Fruit fly (Drosophila melanogaster) whole organism, embryonic: ENCODE data around the gene CG43319.

Source experiments
- Aef1 ChIP-seq: fragments of 200-800 bp; sonication (Bioruptor generic); IDR thresholded peaks from 3 replicates; pipeline ENCODE4 v1.3.6; 2022; ENCODE audit warnings: missing biosample characterization, missing genetic modification characterization
- Atf6 ChIP-seq: fragments of 200-800 bp; sonication (Bioruptor generic); IDR thresholded peaks from 2 replicates; pipeline ENCODE4 v1.3.6; 2022; ENCODE audit warnings: missing biosample characterization, missing genetic modification characterization
- Blimp-1 ChIP-seq: fragments of 200-800 bp; sonication (Bioruptor generic); optimal IDR thresholded peaks from 3 replicates; lab custom pipeline; 2018; ENCODE audit warnings: missing biosample characterization, missing genetic modification characterization, mild to moderate bottlenecking, moderate library complexity, missing genetic modification reagents
- CG10462 ChIP-seq: fragments of 200-800 bp; sonication (Bioruptor generic); optimal IDR thresholded peaks from 2 replicates; lab custom pipeline; 2016; ENCODE audit warnings: missing biosample characterization, missing genetic modification characterization
- CG10543 ChIP-seq: fragments of 200-800 bp; sonication (Bioruptor generic); optimal IDR thresholded peaks from 3 replicates; lab custom pipeline; 2017; ENCODE audit warnings: missing biosample characterization, mild to moderate bottlenecking, missing genetic modification characterization, moderate library complexity
- CG11085 ChIP-seq: fragments of 200-800 bp; sonication (Bioruptor generic); IDR thresholded peaks from 2 replicates; pipeline ENCODE4 v1.3.6; 2022; ENCODE audit warnings: missing biosample characterization, missing genetic modification characterization
- CG11560 ChIP-seq: fragments of 200-800 bp; sonication (Bioruptor generic); IDR thresholded peaks from 3 replicates; pipeline ENCODE4 v1.3.6; 2022; ENCODE audit warnings: missing biosample characterization, missing genetic modification characterization
- CG13775 ChIP-seq: fragments of 200-800 bp; sonication (Bioruptor generic); optimal IDR thresholded peaks from 3 replicates; lab custom pipeline; 2017; ENCODE audit warnings: missing biosample characterization, mild to moderate bottlenecking, missing genetic modification characterization
- CG15011 ChIP-seq: fragments of 200-800 bp; sonication (Bioruptor generic); optimal IDR thresholded peaks from 3 replicates; lab custom pipeline; 2018; ENCODE audit warnings: missing biosample characterization, mild to moderate bottlenecking, missing genetic modification characterization
- CG17186 ChIP-seq: fragments of 200-800 bp; sonication (Bioruptor generic); optimal IDR thresholded peaks from 3 replicates; lab custom pipeline; 2017; ENCODE audit warnings: missing biosample characterization, missing genetic modification reagents, missing genetic modification characterization
- CG17328 ChIP-seq: fragments of 200-800 bp; sonication (Bioruptor generic); IDR thresholded peaks from 2 replicates; pipeline ENCODE4 v1.3.6; 2022; ENCODE audit warnings: missing biosample characterization, missing genetic modification characterization
- CG17359 ChIP-seq: fragments of 200-800 bp; sonication (Bioruptor generic); optimal IDR thresholded peaks from 3 replicates; lab custom pipeline; 2018; ENCODE audit warnings: missing biosample characterization, mild to moderate bottlenecking, missing genetic modification characterization, moderate library complexity
- CG18619 ChIP-seq: fragments of 200-800 bp; sonication (Bioruptor generic); optimal IDR thresholded peaks from 3 replicates; lab custom pipeline; 2017; ENCODE audit warnings: missing biosample characterization, mild to moderate bottlenecking, missing genetic modification characterization
- CG3065 ChIP-seq: fragments of 200-800 bp; sonication (Bioruptor generic); optimal IDR thresholded peaks from 2 replicates; lab custom pipeline; 2016; ENCODE audit warnings: missing biosample characterization, missing genetic modification characterization
- CG42726 ChIP-seq: fragments of 200-800 bp; sonication (Bioruptor generic); IDR thresholded peaks from 2 replicates; pipeline ENCODE4 v1.3.6; 2022; ENCODE audit warnings: missing biosample characterization, missing genetic modification characterization; ENCODE audit not compliant: partially characterized antibody
- CG4404 ChIP-seq: fragments of 200-800 bp; sonication (Bioruptor generic); IDR thresholded peaks from 2 replicates; pipeline ENCODE4 v1.3.6; 2022; ENCODE audit warnings: missing biosample characterization, missing genetic modification characterization
- CG4730 ChIP-seq: fragments of 200-800 bp; sonication (Bioruptor generic); IDR thresholded peaks from 2 replicates; pipeline ENCODE4 v1.3.6; 2022; ENCODE audit warnings: missing biosample characterization, missing genetic modification characterization
- CG5953 ChIP-seq: fragments of 200-800 bp; sonication (Bioruptor generic); IDR thresholded peaks from 2 replicates; pipeline ENCODE4 v1.3.6; 2022; ENCODE audit warnings: missing biosample characterization, missing genetic modification characterization
- CG7556 ChIP-seq: fragments of 200-800 bp; sonication (Bioruptor generic); optimal IDR thresholded peaks from 2 replicates; lab custom pipeline; 2017; ENCODE audit warnings: missing biosample characterization, mild to moderate bottlenecking, missing genetic modification characterization
- Camta ChIP-seq: fragments of 200-800 bp; sonication (Bioruptor generic); optimal IDR thresholded peaks from 2 replicates; lab custom pipeline; 2016; ENCODE audit warnings: missing biosample characterization, missing genetic modification characterization
- CrebB ChIP-seq: fragments of 200-800 bp; sonication (Bioruptor generic); optimal IDR thresholded peaks from 3 replicates; lab custom pipeline; 2018; ENCODE audit warnings: missing biosample characterization, mild to moderate bottlenecking, missing genetic modification characterization
- D19A ChIP-seq: fragments of 200-800 bp; optimal IDR thresholded peaks from 3 replicates; lab custom pipeline; 2019; ENCODE audit warnings: missing biosample characterization, mild to moderate bottlenecking, missing genetic modification characterization, moderate library complexity
- Deaf1 ChIP-seq: fragments of 200-800 bp; optimal IDR thresholded peaks from 3 replicates; lab custom pipeline; 2019; ENCODE audit warnings: missing biosample characterization, mild to moderate bottlenecking, missing genetic modification characterization, moderate library complexity
- Dfd ChIP-seq, 2 experiments: fragments of >200 bp; optimal IDR thresholded peaks; 2 replicates each; lab custom pipeline; 2017; ENCODE audit warnings: missing biosample characterization in 2 of 2, missing genetic modification characterization in 2 of 2
- Dref ChIP-seq: fragments of 200-800 bp; sonication (Bioruptor generic); IDR thresholded peaks from 2 replicates; pipeline ENCODE4 v1.3.6; 2022; ENCODE audit warnings: missing biosample characterization, missing genetic modification characterization
- Ets65A ChIP-seq: fragments of 200-800 bp; sonication (Bioruptor generic); peaks from one replicate; lab custom pipeline; 2016; ENCODE audit warnings: missing biosample characterization, missing genetic modification characterization
- Hsf ChIP-seq: fragments of 200-800 bp; sonication (Bioruptor generic); optimal IDR thresholded peaks from 3 replicates; lab custom pipeline; 2016; ENCODE audit warnings: missing biosample characterization, missing genetic modification characterization
- Jarid2 ChIP-seq: fragments of 200-800 bp; sonication (Bioruptor generic); optimal IDR thresholded peaks from 3 replicates; lab custom pipeline; 2017; ENCODE audit warnings: mild to moderate bottlenecking, missing biosample characterization, missing genetic modification reagents, missing genetic modification characterization
- Mrtf ChIP-seq: fragments of 200-800 bp; sonication (Bioruptor generic); IDR thresholded peaks from 3 replicates; pipeline ENCODE4 v1.3.6; 2022; ENCODE audit warnings: missing biosample characterization, missing genetic modification characterization
- NFAT ChIP-seq: fragments of 200-800 bp; sonication (Bioruptor generic); IDR thresholded peaks from 2 replicates; pipeline ENCODE4 v1.3.6; 2022; ENCODE audit warnings: missing biosample characterization, missing genetic modification characterization
- Scr ChIP-seq: fragments of 200-800 bp; sonication (Bioruptor generic); IDR thresholded peaks from 2 replicates; pipeline ENCODE4 v1.3.6; 2022; ENCODE audit warnings: missing biosample characterization, missing genetic modification characterization; ENCODE audit not compliant: partially characterized antibody
- ara ChIP-seq: fragments of 200-800 bp; sonication (Bioruptor generic); IDR thresholded peaks from 2 replicates; pipeline ENCODE4 v1.3.6; 2022; ENCODE audit warnings: missing biosample characterization, missing genetic modification characterization
- dimm ChIP-seq: fragments of 200-800 bp; sonication (Bioruptor generic); IDR thresholded peaks from 2 replicates; pipeline ENCODE4 v1.3.6; 2022; ENCODE audit warnings: missing biosample characterization, missing genetic modification characterization
- emc ChIP-seq: fragments of 200-800 bp; sonication (Bioruptor generic); optimal IDR thresholded peaks from 2 replicates; lab custom pipeline; 2016; ENCODE audit warnings: missing biosample characterization, missing genetic modification characterization
- ems ChIP-seq: fragments of 200-800 bp; sonication (Bioruptor generic); optimal IDR thresholded peaks from 3 replicates; lab custom pipeline; 2016; ENCODE audit warnings: missing biosample characterization, missing genetic modification characterization
- lilli ChIP-seq: fragments of 200-800 bp; sonication (Bioruptor generic); optimal IDR thresholded peaks from 3 replicates; lab custom pipeline; 2016; ENCODE audit warnings: missing biosample characterization, missing genetic modification characterization
- lola ChIP-seq, 3 experiments: fragments of >200 bp in 2 of 3; fragments of 200-800 bp in 1 of 3; sonication (Bioruptor generic) in 1 of 3; optimal IDR thresholded peaks; 2 replicates each; lab custom pipeline; 2017 to 2019; ENCODE audit warnings: missing biosample characterization in 3 of 3, missing genetic modification characterization in 3 of 3, mild to moderate bottlenecking in 1 of 3, moderate library complexity in 1 of 3
- p53 ChIP-seq: fragments of 200-800 bp; sonication (Bioruptor generic); optimal IDR thresholded peaks from 2 replicates; lab custom pipeline; 2016; ENCODE audit warnings: missing biosample characterization, missing genetic modification characterization
- pum ChIP-seq: fragments of 200-800 bp; sonication (Bioruptor generic); optimal IDR thresholded peaks from 2 replicates; lab custom pipeline; 2016; ENCODE audit warnings: missing biosample characterization, missing genetic modification characterization
- so ChIP-seq: fragments of 200-800 bp; sonication (Bioruptor generic); IDR thresholded peaks from 3 replicates; pipeline ENCODE4 v1.3.6; 2022; ENCODE audit warnings: missing biosample characterization, missing genetic modification characterization
- zen ChIP-seq: fragments of 200-800 bp; sonication (Bioruptor generic); optimal IDR thresholded peaks from 3 replicates; lab custom pipeline; 2018; ENCODE audit warnings: missing biosample characterization, mild to moderate bottlenecking, missing genetic modification characterization, moderate library complexity
- zfh2 ChIP-seq: fragments of 200-800 bp; sonication (Bioruptor generic); optimal IDR thresholded peaks from 2 replicates; lab custom pipeline; 2016; ENCODE audit warnings: missing biosample characterization, missing genetic modification characterization

CG43319 gene

DNA sequence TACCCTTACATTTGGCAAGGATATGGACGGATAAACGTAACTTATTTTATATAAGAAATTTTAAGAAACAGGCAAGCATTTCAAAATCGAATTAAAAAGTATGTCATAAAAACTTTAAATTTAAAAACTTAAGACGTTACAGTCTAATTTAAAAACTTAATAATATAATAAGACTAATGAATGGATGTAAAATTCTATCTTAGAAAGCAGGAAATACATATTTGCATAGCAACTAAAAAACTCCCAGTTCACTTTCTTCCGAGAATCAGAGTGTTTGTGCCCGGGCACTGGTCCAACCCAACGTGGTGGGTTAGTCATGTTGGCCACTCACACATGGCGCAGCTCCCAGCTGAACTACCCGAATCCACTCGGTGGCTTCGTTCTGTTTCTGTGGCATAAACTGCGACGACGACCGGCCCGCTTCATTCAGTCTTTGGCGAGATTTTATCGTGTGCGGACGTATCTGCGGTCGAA is 8.5 kb upstream of the CG43319 start, which contains the start of gene CG12880:
CG12880 (plus strand) TSS at position 424 of the 474 bp plus-strand sequence.
- TF ChIP-seq CG13775 (GFP tag; lab: Kevin White, UChicago), result no peak
- TF ChIP-seq Atf6 (GFP tag; lab: Robert Waterston, UW), result no peak
- peak; percentile 20 for TF ChIP-seq CG7556 (GFP tag; lab: Kevin White, UChicago)
- peak; percentile 64 for TF ChIP-seq Deaf1 (tag; lab: Kevin White, UChicago)
- no peak for TF ChIP-seq CG15011 (GFP tag; lab: Kevin White, UChicago)
- no peak for TF ChIP-seq Blimp-1 (GFP tag; lab: Kevin White, UChicago)
- peak; percentile 87 for TF ChIP-seq D19A (tag; lab: Kevin White, UChicago)
- no peak for TF ChIP-seq zfh2 (GFP tag; lab: Kevin White, UChicago)
- no peak for TF ChIP-seq CG10462 (GFP tag; lab: Kevin White, UChicago)
- no peak for TF ChIP-seq Dref (GFP tag; lab: Robert Waterston, UW)
- peak; percentile 3 for TF ChIP-seq Ets65A (GFP tag; lab: Kevin White, UChicago)

dm6 chr3R:27688034-27688433 is 6.1 kb upstream of the CG43319 start, which contains the start of gene CG31055:
CG31055 (minus strand) TSS chr3R:27688134.
- TF ChIP-seq Aef1 (GFP tag; lab: Robert Waterston, UW) (no peak), Mrtf (GFP tag; lab: Robert Waterston, UW) (no peak), dimm (GFP tag; lab: Robert Waterston, UW) (no peak), Dfd (GFP tag; optimal IDR thresholded peaks at IDR 0.05; lab: Kevin White, UChicago) (no peak), ara (GFP tag; lab: Robert Waterston, UW) (no peak), emc (GFP tag; lab: Kevin White, UChicago) (no peak), p53 (GFP tag; lab: Kevin White, UChicago) (no peak), pum (GFP tag; lab: Kevin White, UChicago) (no peak), zen (tag; lab: Kevin White, UChicago) (no peak), CG10543 (GFP tag; lab: Kevin White, UChicago) (no peak), so (no peak), CG4404 (no peak), lilli (GFP tag; lab: Kevin White, UChicago) (no peak), CG17359 (tag; lab: Kevin White, UChicago) (no peak)
- TF ChIP-seq, all 482 proteins: peak for 0

dm6 chr3R:27692645-27693307 is 1.3 kb upstream of the CG43319 start:
- TF ChIP-seq CG3065 (GFP tag; lab: Kevin White, UChicago) (no peak), CrebB (no peak), CG42726 (GFP tag; lab: Robert Waterston, UW) (no peak), Jarid2 (GFP tag; lab: Kevin White, UChicago) (no peak), Scr (GFP tag; lab: Robert Waterston, UW) (no peak), CG5953 (GFP tag; lab: Robert Waterston, UW) (no peak), CG17186 (GFP tag; lab: Kevin White, UChicago) (no peak)

DNA sequence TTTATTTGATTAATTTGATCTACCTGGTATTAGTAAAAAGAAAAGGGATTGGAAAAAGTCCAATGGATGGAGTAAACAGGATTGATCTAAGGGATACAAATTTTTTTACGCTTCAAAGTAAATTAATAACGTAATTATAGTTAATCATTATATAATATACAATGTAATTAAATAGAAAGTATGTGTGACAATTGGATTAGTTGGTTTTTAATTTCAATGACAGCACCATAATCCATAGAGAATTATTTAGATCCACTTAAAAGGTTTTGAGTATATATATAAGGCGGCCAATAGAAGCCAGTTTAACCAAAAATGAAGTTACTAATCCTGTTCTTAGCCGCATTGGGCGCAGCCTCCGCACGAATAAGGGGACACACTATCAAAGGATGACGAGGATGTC is 465 bp downstream of the CG43319 start, which contains the start of gene Acp98AB:
Acp98AB (plus strand) TSS at position 301 of the 400 bp plus-strand sequence.
- TF ChIP-seq CG18619 (GFP tag; lab: Kevin White, UChicago) (no peak), NFAT (GFP tag; lab: Robert Waterston, UW) (no peak), CG17328 (GFP tag; lab: Robert Waterston, UW) (no peak), Camta (GFP tag; lab: Kevin White, UChicago) (no peak), Hsf (GFP tag; lab: Kevin White, UChicago) (no peak), lola (GFP tag; optimal IDR thresholded peaks at IDR 0.05; lab: Kevin White, UChicago) (no peak), CG4730 (GFP tag; lab: Robert Waterston, UW) (no peak), ems (GFP tag; lab: Kevin White, UChicago) (no peak), CG11085 (GFP tag; lab: Robert Waterston, UW) (no peak), CG11560 (tag; lab: Robert Waterston, UW) (no peak)
